Worm (Caenorhabditis elegans) whole organism, L2 larva: ENCODE data around the gene C53B7.3.
A peak's percentile ranks its signal among the peaks of the same experiment; 100 is the strongest.

Experiments used
- C34F6.9 ChIP-seq: fragments of 150-350 bp; optimal IDR thresholded peaks from 2 replicates; lab custom pipeline; 2014; ENCODE audit warnings: missing biosample characterization, missing genetic modification characterization
- R02D3.7 ChIP-seq: fragments of 150-350 bp; optimal IDR thresholded peaks from 2 replicates; lab custom pipeline; 2014; ENCODE audit warnings: missing biosample characterization, missing genetic modification characterization
- dmd-4 ChIP-seq: sonication (generic microtip); optimal IDR thresholded peaks from 2 replicates; lab custom pipeline; 2017; ENCODE audit warnings: missing biosample characterization, missing genetic modification characterization
- egl-27 ChIP-seq: sonication (generic microtip); optimal IDR thresholded peaks from 3 replicates; lab custom pipeline; 2017; ENCODE audit warnings: missing biosample characterization, missing genetic modification reagents, missing genetic modification characterization
- fos-1 ChIP-seq: fragments of 150-350 bp; optimal IDR thresholded peaks from 2 replicates; lab custom pipeline; 2014; ENCODE audit warnings: missing biosample characterization, missing genetic modification characterization
- lin-13 ChIP-seq: fragments of 150-350 bp; optimal IDR thresholded peaks from 2 replicates; lab custom pipeline; 2014; ENCODE audit warnings: missing biosample characterization, missing genetic modification reagents, missing genetic modification characterization
- mab-5 ChIP-seq: fragments of 150-350 bp; optimal IDR thresholded peaks from 2 replicates; lab custom pipeline; 2014; ENCODE audit warnings: missing biosample characterization, missing genetic modification characterization
- mdl-1 ChIP-seq, 2 experiments: fragments of 150-350 bp in 1 of 2; sonication (generic microtip) in 1 of 2; optimal IDR thresholded peaks; 2 replicates each; lab custom pipeline; 2017; ENCODE audit warnings: missing biosample characterization in 2 of 2, missing genetic modification characterization in 2 of 2
- peb-1 ChIP-seq: fragments of 150-350 bp; optimal IDR thresholded peaks from 2 replicates; lab custom pipeline; 2014; ENCODE audit warnings: missing biosample characterization, missing genetic modification characterization
- zag-1 ChIP-seq: fragments of 150-350 bp; optimal IDR thresholded peaks from 2 replicates; lab custom pipeline; 2014; ENCODE audit warnings: missing biosample characterization, missing genetic modification characterization
- ztf-11 ChIP-seq: sonication (generic microtip); optimal IDR thresholded peaks from 2 replicates; lab custom pipeline; 2017; ENCODE audit warnings: missing biosample characterization, missing genetic modification characterization

DNA sequence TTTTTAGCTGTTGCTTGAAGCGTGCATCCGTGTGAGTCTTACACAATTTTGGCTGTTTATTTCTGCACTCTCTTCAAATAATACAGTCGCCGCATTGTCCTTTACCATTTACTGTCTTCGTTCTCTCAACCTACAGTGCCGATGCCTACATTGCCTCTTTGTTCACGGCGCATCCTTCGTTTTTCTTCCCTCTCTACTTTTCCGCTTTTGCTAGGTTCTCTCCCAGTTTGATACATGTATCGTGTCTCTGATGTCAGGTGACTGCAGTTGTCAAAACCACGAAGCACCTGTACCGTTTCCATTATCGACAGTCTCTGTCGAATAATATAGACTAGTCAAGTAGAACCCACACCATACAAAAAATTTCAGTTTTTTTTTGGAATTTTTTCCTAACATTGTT is 35.9 kb upstream of the C53B7.3 start:
- TF ChIP-seq lin-13 (GFP tag; lab: Kevin White, UChicago) = no peak
- TF ChIP-seq mdl-1 (tag; optimal IDR thresholded peaks at IDR 0.05; lab: Kevin White, UChicago) = no peak
- TF ChIP-seq mab-5 (tag; lab: Kevin White, UChicago) = no peak
- TF ChIP-seq dmd-4 (tag; lab: Kevin White, UChicago) = no peak
- TF ChIP-seq fos-1 (tag; lab: Kevin White, UChicago) = peak; percentile 32
- no peak for TF ChIP-seq egl-27 (tag; lab: Kevin White, UChicago)
- TF ChIP-seq R02D3.7 (tag; lab: Kevin White, UChicago) = no peak
- no peak for TF ChIP-seq zag-1 (tag; lab: Kevin White, UChicago)
- TF ChIP-seq peb-1 (tag; lab: Kevin White, UChicago) = no peak
- no peak for TF ChIP-seq ztf-11 (tag; lab: Kevin White, UChicago)
- no peak for TF ChIP-seq C34F6.9 (tag; lab: Kevin White, UChicago)
